Worm (Caenorhabditis elegans): Measurements from ENCODE around the gene nlp-69.

The nlp-69 gene

ce11 chrV:20047310-20047709 lies 47.5 kb downstream of the nlp-69 start, which contains the start of gene spe-19:
TSS of gene spe-19 (minus strand) at chrV:20047410.
- no peak for TF ChIP-seq dao-5 (tag; optimal IDR thresholded peaks at IDR 0.05)
- no peak for TF ChIP-seq W03F9.2 (tag; optimal IDR thresholded peaks at IDR 0.05)
- no peak for TF ChIP-seq him-1 (tag; optimal IDR thresholded peaks at IDR 0.05)

Data from whole organism, L4/young adult.